Fruit fly (Drosophila melanogaster): ENCODE results near the gene CG14621.

CG14621 gene

DNA sequence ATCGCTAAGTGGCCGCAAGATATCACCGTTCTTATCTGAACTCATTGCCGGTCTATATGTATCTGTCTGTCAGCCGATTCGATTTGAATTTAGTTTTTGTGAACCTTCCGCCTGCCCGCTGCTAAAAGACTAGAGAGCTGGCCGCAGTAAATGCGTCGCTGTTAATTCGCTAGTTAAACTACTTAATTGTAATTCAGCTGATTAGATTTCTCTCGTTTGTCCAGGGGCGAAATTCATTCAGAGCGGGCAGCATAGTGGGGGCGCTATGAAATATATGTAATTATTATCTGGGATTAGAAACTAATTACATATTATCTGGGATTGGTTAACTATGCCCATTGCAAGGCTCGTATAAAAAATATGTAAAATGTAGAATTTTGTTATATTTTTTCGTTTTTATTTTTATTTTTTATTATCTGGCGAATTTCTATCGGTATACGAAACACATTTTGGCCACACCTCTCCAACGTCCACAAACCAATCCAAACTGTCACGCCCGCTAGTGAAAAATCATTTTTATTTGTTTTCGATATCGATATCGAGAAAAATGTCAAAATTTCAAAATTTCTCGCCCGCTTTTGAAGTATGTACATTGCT, 5.3 kb downstream of the CG14621 start, which contains the start of the genes CG14615 and tilB (continued):
- no peak for TF ChIP-seq CG18599 (GFP tag; optimal IDR thresholded peaks at IDR 0.05)
- peak; percentile 31; the same call in 1 of the 2 replicates for TF ChIP-seq CG3847 (GFP tag; IDR thresholded peaks at IDR 0.05)
- peak; percentile 41 for TF ChIP-seq B-H2 (GFP tag; optimal IDR thresholded peaks at IDR 0.05)
- peak; percentile 49 for TF ChIP-seq sug (tag; optimal IDR thresholded peaks at IDR 0.05)
- TF ChIP-seq sob (GFP tag; IDR thresholded peaks at IDR 0.05), result peak; percentile 46; the same call in 1 of the 2 replicates
- TF ChIP-seq CG9727 (GFP tag; optimal IDR thresholded peaks at IDR 0.05), result peak; percentile 11
- TF ChIP-seq CG6791 (GFP tag; IDR thresholded peaks at IDR 0.05; ENCODE audit: partially characterized antibody), result no peak
- peak; percentile 39 for TF ChIP-seq CG1647 (GFP tag; optimal IDR thresholded peaks at IDR 0.05)
- peak; percentile 37; the same call in 1 of the 2 replicates for TF ChIP-seq lmd (GFP tag; IDR thresholded peaks at IDR 0.05)
- TF ChIP-seq Hsf (GFP tag; optimal IDR thresholded peaks at IDR 0.05), result peak; percentile 24
- TF ChIP-seq CG1233 (GFP tag; optimal IDR thresholded peaks at IDR 0.05), result peak; percentile 23
- TF ChIP-seq Nf-YC (tag; optimal IDR thresholded peaks at IDR 0.05), result peak; percentile 20
- peak in 1 of 2 experiments; percentile 21 for TF ChIP-seq Pdp1 (GFP tag; optimal IDR thresholded peaks at IDR 0.05)
- TF ChIP-seq mirr (GFP tag; optimal IDR thresholded peaks at IDR 0.05), result peak; percentile 89

DNA sequence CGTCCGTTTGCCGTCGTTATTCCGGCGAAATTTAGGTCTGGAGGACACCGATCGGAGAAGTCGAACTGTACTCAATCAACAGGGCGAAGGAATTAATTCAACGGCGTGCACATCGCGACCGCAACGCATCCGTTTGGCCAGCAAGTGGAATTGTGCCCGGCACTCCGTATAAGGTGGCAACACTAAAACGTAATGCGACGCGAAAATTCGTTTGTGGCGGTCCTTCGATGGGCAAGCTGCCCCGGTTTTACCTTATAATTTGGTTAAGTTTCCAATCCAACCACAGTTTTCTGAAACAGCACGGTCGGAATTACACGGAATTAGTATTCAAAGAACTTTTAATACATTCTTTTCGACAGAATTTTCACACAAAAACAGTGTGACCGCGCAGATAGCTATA, 11.0 kb downstream of the CG14621 start, which contains the start of gene wap:
TSS of gene wap (minus strand) at position 400 of the 400 bp plus-strand sequence.
- TF ChIP-seq MBD-R2 (GFP tag; IDR thresholded peaks at IDR 0.05), result peak; percentile 27; the same call in 1 of the 2 replicates
- TF ChIP-seq Med (GFP tag), result peak; percentile 38
- no peak for TF ChIP-seq CG1792 (GFP tag; optimal IDR thresholded peaks at IDR 0.05)
- TF ChIP-seq zen (tag; optimal IDR thresholded peaks at IDR 0.05), result no peak
- TF ChIP-seq toy (GFP tag; IDR thresholded peaks at IDR 0.05), result no peak
- 0 out of 2 replicates have a peak, but pooled peaks have one; percentile 29 for TF ChIP-seq bbx (GFP tag; IDR thresholded peaks at IDR 0.05; ENCODE audit: partially characterized antibody)
- TF ChIP-seq gro (GFP tag; optimal IDR thresholded peaks at IDR 0.05), result no peak
- peak; percentile 59 for TF ChIP-seq MESR4 (GFP tag; optimal IDR thresholded peaks at IDR 0.05)
- peak; percentile 64 for TF ChIP-seq CG9437 (GFP tag; optimal IDR thresholded peaks at IDR 0.05)
- TF ChIP-seq ash1 (GFP tag; optimal IDR thresholded peaks at IDR 0.05), result no peak
- no peak for TF ChIP-seq CG7928 (GFP tag; optimal IDR thresholded peaks at IDR 0.05)
- TF ChIP-seq CG4617 (GFP tag; optimal IDR thresholded peaks at IDR 0.05; ENCODE audit: borderline replicate concordance), result peak; percentile 36
- no peak for TF ChIP-seq Nf-YB (GFP tag; optimal IDR thresholded peaks at IDR 0.05)
- no peak for TF ChIP-seq CG3726 (GFP tag; IDR thresholded peaks at IDR 0.05)
- TF ChIP-seq YL-1 (GFP tag; optimal IDR thresholded peaks at IDR 0.05), result peak; percentile 33
- TF ChIP-seq dmrt99B (tag; optimal IDR thresholded peaks at IDR 0.05), result no peak
- no peak for TF ChIP-seq crp (GFP tag; optimal IDR thresholded peaks at IDR 0.05)
- TF ChIP-seq dimm (GFP tag; IDR thresholded peaks at IDR 0.05), result no peak

DNA sequence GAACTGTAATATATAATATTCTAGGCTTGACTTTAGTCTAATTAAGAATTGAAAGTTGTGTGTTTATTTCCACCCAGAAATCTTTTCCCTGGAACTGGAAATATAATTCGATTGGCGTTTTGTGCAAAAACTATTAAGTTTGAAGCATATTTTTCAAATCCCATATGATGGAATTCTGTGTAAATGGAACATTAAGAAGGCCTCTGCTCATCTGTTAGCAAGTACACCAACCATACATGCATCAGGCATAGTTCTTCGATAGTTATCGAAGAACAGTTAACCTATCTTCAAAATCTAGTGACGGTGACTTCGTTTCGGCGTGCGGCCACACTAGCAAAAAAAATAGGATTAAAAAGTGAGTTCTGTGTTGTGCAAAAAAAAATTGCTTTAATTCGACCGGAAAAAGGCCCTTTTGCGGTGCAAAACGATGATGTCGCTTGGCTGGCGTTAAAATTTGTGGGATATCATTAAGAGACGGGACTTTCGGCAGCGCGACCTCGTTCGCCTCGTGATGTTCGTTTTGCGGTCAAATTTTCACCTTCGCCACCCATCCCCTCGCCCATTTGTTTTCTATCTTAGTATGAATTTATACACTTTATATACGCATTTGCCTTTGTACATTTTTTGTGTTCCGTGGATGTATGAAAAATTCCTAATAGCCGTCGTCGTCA, 11.6 kb downstream of the CG14621 start, which contains the start of gene Usp2:
TSS of gene Usp2 (plus strand) at position 295 of the 671 bp plus-strand sequence.
- TF ChIP-seq da (GFP tag; optimal IDR thresholded peaks at IDR 0.05) (no peak), CG32772 (GFP tag; IDR thresholded peaks at IDR 0.05) (0 out of 2 replicates have a peak, but pooled peaks have one; percentile 19), CG12744 (GFP tag; optimal IDR thresholded peaks at IDR 0.05) (no peak), Drgx (GFP tag; IDR thresholded peaks at IDR 0.05) (no peak), aop (GFP tag; IDR thresholded peaks at IDR 0.05) (no peak), fd3F (GFP tag; optimal IDR thresholded peaks at IDR 0.05) (no peak), CG1603 (tag; optimal IDR thresholded peaks at IDR 0.05) (peak; percentile 71), CG2678 (tag; optimal IDR thresholded peaks at IDR 0.05) (no peak), Atf-2 (GFP tag; optimal IDR thresholded peaks at IDR 0.05) (no peak), CG11456 (GFP tag; IDR thresholded peaks at IDR 0.05) (no peak), CG32532 (GFP tag; IDR thresholded peaks at IDR 0.05) (0 out of 2 replicates have a peak, but pooled peaks have one; percentile 7), CG13424 (tag; optimal IDR thresholded peaks at IDR 0.05) (no peak), CG7745 (tag; optimal IDR thresholded peaks at IDR 0.05) (no peak), GATAe (GFP tag; conservative IDR thresholded peaks at IDR 0.05) (no peak), Aef1 (GFP tag; IDR thresholded peaks at IDR 0.05) (no peak)
